Fruit fly (Drosophila melanogaster) whole organism, embryonic: ENCODE data around the gene Ccp84Ad.
A peak's percentile ranks its signal among the peaks of the same experiment; 100 is the strongest.

ENCODE experiments used
- Antp ChIP-seq: fragments of 200-800 bp; sonication (Bioruptor generic); optimal IDR thresholded peaks from 3 replicates; lab custom pipeline; 2016; ENCODE audit warnings: missing biosample characterization, missing genetic modification characterization
- Asciz ChIP-seq: fragments of 200-800 bp; sonication (Bioruptor generic); optimal IDR thresholded peaks from 2 replicates; lab custom pipeline; 2017; ENCODE audit warnings: missing biosample characterization, mild to moderate bottlenecking, missing genetic modification characterization, missing genetic modification reagents
- BtbVII ChIP-seq: fragments of 200-800 bp; sonication (Bioruptor generic); optimal IDR thresholded peaks from 3 replicates; lab custom pipeline; 2017; ENCODE audit warnings: missing biosample characterization, mild to moderate bottlenecking, missing genetic modification characterization
- CG10462 ChIP-seq: fragments of 200-800 bp; sonication (Bioruptor generic); optimal IDR thresholded peaks from 2 replicates; lab custom pipeline; 2016; ENCODE audit warnings: missing biosample characterization, missing genetic modification characterization
- CG10654 ChIP-seq: fragments of 200-800 bp; sonication (Bioruptor generic); optimal IDR thresholded peaks from 2 replicates; lab custom pipeline; 2016; ENCODE audit warnings: missing biosample characterization, missing genetic modification characterization
- CG12071 ChIP-seq: fragments of 200-800 bp; sonication (Bioruptor generic); optimal IDR thresholded peaks from 3 replicates; lab custom pipeline; 2018; ENCODE audit warnings: missing biosample characterization, mild to moderate bottlenecking, missing genetic modification characterization
- CG14667 ChIP-seq: fragments of 200-800 bp; sonication (Bioruptor generic); IDR thresholded peaks from 2 replicates; pipeline ENCODE4 v1.3.6; 2022; ENCODE audit warnings: missing biosample characterization, missing genetic modification characterization
- CG1529 ChIP-seq: fragments of 200-800 bp; sonication (Bioruptor generic); optimal IDR thresholded peaks from 3 replicates; lab custom pipeline; 2018; ENCODE audit warnings: missing biosample characterization, missing genetic modification characterization
- CG15479 ChIP-seq: fragments of 200-800 bp; sonication (Bioruptor generic); optimal IDR thresholded peaks from 3 replicates; lab custom pipeline; 2019; ENCODE audit warnings: missing biosample characterization, mild to moderate bottlenecking, missing genetic modification characterization, moderate library complexity
- CG15514 ChIP-seq: fragments of 200-800 bp; sonication (Bioruptor generic); optimal IDR thresholded peaks from 3 replicates; lab custom pipeline; 2017; ENCODE audit warnings: missing biosample characterization, missing genetic modification characterization, mild to moderate bottlenecking, moderate library complexity, missing genetic modification reagents
- CG16815 ChIP-seq: fragments of 200-800 bp; sonication (Bioruptor generic); optimal IDR thresholded peaks from 3 replicates; lab custom pipeline; 2017; ENCODE audit warnings: missing biosample characterization, mild to moderate bottlenecking, missing genetic modification characterization
- CG17385 ChIP-seq: fragments of 200-800 bp; sonication (Bioruptor generic); optimal IDR thresholded peaks from 3 replicates; lab custom pipeline; 2018; ENCODE audit warnings: missing biosample characterization, mild to moderate bottlenecking, missing genetic modification characterization
- CG30020 ChIP-seq: fragments of 200-800 bp; optimal IDR thresholded peaks from 2 replicates; lab custom pipeline; 2019; ENCODE audit warnings: missing biosample characterization, mild to moderate bottlenecking, missing genetic modification characterization, moderate library complexity
- CG31388 ChIP-seq: fragments of 200-800 bp; sonication (Bioruptor generic); optimal IDR thresholded peaks from 2 replicates; lab custom pipeline; 2016; ENCODE audit warnings: missing biosample characterization, missing genetic modification characterization
- CG3847 ChIP-seq: fragments of 200-800 bp; sonication (Bioruptor generic); IDR thresholded peaks from 2 replicates; pipeline ENCODE4 v1.3.6; 2022; ENCODE audit warnings: missing biosample characterization, missing genetic modification characterization
- CG3995 ChIP-seq: fragments of 200-800 bp; sonication (Bioruptor generic); optimal IDR thresholded peaks from 3 replicates; lab custom pipeline; 2016; ENCODE audit warnings: missing biosample characterization, missing genetic modification characterization
- CG4820 ChIP-seq: fragments of 200-800 bp; sonication (Bioruptor generic); optimal IDR thresholded peaks from 3 replicates; lab custom pipeline; 2016; ENCODE audit warnings: missing biosample characterization, missing genetic modification characterization
- CG5180 ChIP-seq: fragments of 200-800 bp; sonication (Bioruptor generic); optimal IDR thresholded peaks from 3 replicates; lab custom pipeline; 2017; ENCODE audit warnings: missing biosample characterization, missing genetic modification characterization, mild to moderate bottlenecking, moderate library complexity, missing genetic modification reagents
- CG6683 ChIP-seq: fragments of 200-800 bp; sonication (Bioruptor generic); optimal IDR thresholded peaks from 2 replicates; lab custom pipeline; 2017; ENCODE audit warnings: missing biosample characterization, mild to moderate bottlenecking, missing genetic modification characterization, missing genetic modification reagents
- CG6813 ChIP-seq: fragments of 200-800 bp; sonication (Bioruptor generic); optimal IDR thresholded peaks from 2 replicates; lab custom pipeline; 2017; ENCODE audit warnings: missing biosample characterization, missing genetic modification characterization, mild to moderate bottlenecking, moderate library complexity, missing genetic modification reagents
- CG7745 ChIP-seq: fragments of 200-800 bp; sonication (Bioruptor generic); optimal IDR thresholded peaks from 2 replicates; lab custom pipeline; 2018; ENCODE audit warnings: missing biosample characterization, mild to moderate bottlenecking, missing genetic modification characterization, moderate library complexity
- CG8478 ChIP-seq: fragments of >200 bp; optimal IDR thresholded peaks from 2 replicates; lab custom pipeline; 2018
- CG9876 ChIP-seq: fragments of 200-800 bp; sonication (Bioruptor generic); optimal IDR thresholded peaks from 2 replicates; lab custom pipeline; 2016; ENCODE audit warnings: missing biosample characterization, missing genetic modification characterization
- Dad ChIP-seq: fragments of 200-800 bp; sonication (Bioruptor generic); optimal IDR thresholded peaks from 3 replicates; lab custom pipeline; 2016; ENCODE audit warnings: missing biosample characterization, missing genetic modification characterization
- Deaf1 ChIP-seq: fragments of 200-800 bp; optimal IDR thresholded peaks from 3 replicates; lab custom pipeline; 2019; ENCODE audit warnings: missing biosample characterization, mild to moderate bottlenecking, missing genetic modification characterization, moderate library complexity
- Dek ChIP-seq: fragments of 200-800 bp; sonication (Bioruptor generic); optimal IDR thresholded peaks from 3 replicates; lab custom pipeline; 2019; ENCODE audit warnings: missing biosample characterization, mild to moderate bottlenecking, missing genetic modification characterization, moderate library complexity
- GATAe ChIP-seq: fragments of 200-800 bp; sonication (Bioruptor generic); conservative IDR thresholded peaks from 2 replicates; pipeline ENCODE4 v1.3.6; 2022; ENCODE audit warnings: missing biosample characterization, missing genetic modification characterization
- Gsc ChIP-seq: fragments of 200-800 bp; sonication (Bioruptor generic); IDR thresholded peaks from 2 replicates; pipeline ENCODE4 v1.3.6; 2022; ENCODE audit warnings: missing biosample characterization, missing genetic modification characterization
- Max ChIP-seq: fragments of 200-800 bp; sonication (Bioruptor generic); optimal IDR thresholded peaks from 2 replicates; lab custom pipeline; 2016; ENCODE audit warnings: missing biosample characterization, mild to moderate bottlenecking, missing genetic modification characterization
- Meics ChIP-seq: fragments of 200-800 bp; sonication (Bioruptor generic); optimal IDR thresholded peaks from 2 replicates; lab custom pipeline; 2017; ENCODE audit warnings: missing biosample characterization, mild to moderate bottlenecking, missing genetic modification characterization
- Nf-YB ChIP-seq: fragments of 200-800 bp; sonication (Bioruptor generic); optimal IDR thresholded peaks from 3 replicates; lab custom pipeline; 2019; ENCODE audit warnings: missing biosample characterization, mild to moderate bottlenecking, missing genetic modification characterization, moderate library complexity
- Nf-YC ChIP-seq: fragments of 200-800 bp; optimal IDR thresholded peaks from 3 replicates; lab custom pipeline; 2019; ENCODE audit warnings: missing biosample characterization, mild to moderate bottlenecking, missing genetic modification characterization, moderate library complexity
- PHDP ChIP-seq: fragments of 200-800 bp; sonication (Bioruptor generic); optimal IDR thresholded peaks from 3 replicates; lab custom pipeline; 2018; ENCODE audit warnings: missing biosample characterization, mild to moderate bottlenecking, missing genetic modification characterization, moderate library complexity
- Rx ChIP-seq: fragments of 200-800 bp; sonication (Bioruptor generic); IDR thresholded peaks from 2 replicates; pipeline ENCODE4 v1.3.6; 2022; ENCODE audit warnings: missing biosample characterization, missing genetic modification characterization
- Sin3A ChIP-seq: fragments of >200 bp; optimal IDR thresholded peaks from 2 replicates; lab custom pipeline; 2018
- Tbp ChIP-seq: fragments of >200 bp; optimal IDR thresholded peaks from 2 replicates; lab custom pipeline; 2018; ENCODE audit warnings: missing biosample characterization, missing genetic modification characterization
- abd-A ChIP-seq: fragments of 200-800 bp; sonication (Bioruptor generic); optimal IDR thresholded peaks from 3 replicates; lab custom pipeline; 2019; ENCODE audit warnings: missing biosample characterization, mild to moderate bottlenecking, missing genetic modification characterization, moderate library complexity
- ac ChIP-seq: fragments of 200-800 bp; sonication (Bioruptor generic); optimal IDR thresholded peaks from 3 replicates; lab custom pipeline; 2017; ENCODE audit warnings: missing biosample characterization, mild to moderate bottlenecking, missing genetic modification characterization
- amos ChIP-seq: fragments of 200-800 bp; sonication (Bioruptor generic); IDR thresholded peaks from 2 replicates; pipeline ENCODE4 v1.3.6; 2022; ENCODE audit warnings: missing biosample characterization, missing genetic modification characterization; ENCODE audit not compliant: partially characterized antibody
- chif ChIP-seq, 2 experiments: fragments of 200-800 bp; sonication (Bioruptor generic); optimal IDR thresholded peaks; 3 replicates each; lab custom pipeline; 2016; ENCODE audit warnings: missing biosample characterization in 2 of 2, missing genetic modification characterization in 2 of 2
- crol ChIP-seq: fragments of 200-800 bp; sonication (Bioruptor generic); IDR thresholded peaks from 2 replicates; pipeline ENCODE4 v1.3.6; 2022; ENCODE audit warnings: missing biosample characterization, missing genetic modification characterization
- da ChIP-seq: fragments of 200-800 bp; sonication (Bioruptor generic); optimal IDR thresholded peaks from 2 replicates; lab custom pipeline; 2016; ENCODE audit warnings: missing biosample characterization, missing genetic modification characterization
- dpn ChIP-seq, 2 experiments: fragments of 200-800 bp; sonication (Bioruptor generic); optimal IDR thresholded peaks; 3 replicates each; lab custom pipeline; 2016; ENCODE audit warnings: missing biosample characterization in 2 of 2, missing genetic modification characterization in 2 of 2
- grau ChIP-seq: fragments of 200-800 bp; optimal IDR thresholded peaks from 3 replicates; lab custom pipeline; 2019; ENCODE audit warnings: missing biosample characterization, mild to moderate bottlenecking, missing genetic modification characterization, moderate library complexity
- hb ChIP-seq: fragments of 200-800 bp; sonication (Bioruptor generic); IDR thresholded peaks from 3 replicates; pipeline ENCODE4 v1.3.6; 2022; ENCODE audit warnings: missing biosample characterization, missing genetic modification characterization; ENCODE audit not compliant: partially characterized antibody
- her ChIP-seq: fragments of 200-800 bp; sonication (Bioruptor generic); optimal IDR thresholded peaks from 2 replicates; lab custom pipeline; 2016; ENCODE audit warnings: missing biosample characterization, missing genetic modification characterization
- lilli ChIP-seq: fragments of 200-800 bp; sonication (Bioruptor generic); optimal IDR thresholded peaks from 3 replicates; lab custom pipeline; 2016; ENCODE audit warnings: missing biosample characterization, missing genetic modification characterization
- maf-S ChIP-seq: fragments of 200-800 bp; sonication (Bioruptor generic); optimal IDR thresholded peaks from 2 replicates; lab custom pipeline; 2016; ENCODE audit warnings: missing biosample characterization, missing genetic modification characterization
- phol ChIP-seq: fragments of 200-800 bp; sonication (Bioruptor generic); optimal IDR thresholded peaks from 3 replicates; lab custom pipeline; 2018; ENCODE audit warnings: missing biosample characterization, mild to moderate bottlenecking, missing genetic modification characterization, moderate library complexity
- sens ChIP-seq: fragments of 200-800 bp; sonication (Bioruptor generic); peaks from one replicate; lab custom pipeline; 2016; ENCODE audit warnings: missing biosample characterization, missing genetic modification characterization
- seq ChIP-seq: fragments of 200-800 bp; sonication (Bioruptor generic); IDR thresholded peaks from 2 replicates; pipeline ENCODE4 v1.3.6; 2022; ENCODE audit warnings: missing biosample characterization, missing genetic modification characterization
- trh ChIP-seq: fragments of 200-800 bp; sonication (Bioruptor generic); optimal IDR thresholded peaks from 2 replicates; lab custom pipeline; 2016; ENCODE audit warnings: missing biosample characterization, missing genetic modification characterization
- yki ChIP-seq: fragments of >200 bp; optimal IDR thresholded peaks from 3 replicates; lab custom pipeline; 2018

Ccp84Ad gene

DNA sequence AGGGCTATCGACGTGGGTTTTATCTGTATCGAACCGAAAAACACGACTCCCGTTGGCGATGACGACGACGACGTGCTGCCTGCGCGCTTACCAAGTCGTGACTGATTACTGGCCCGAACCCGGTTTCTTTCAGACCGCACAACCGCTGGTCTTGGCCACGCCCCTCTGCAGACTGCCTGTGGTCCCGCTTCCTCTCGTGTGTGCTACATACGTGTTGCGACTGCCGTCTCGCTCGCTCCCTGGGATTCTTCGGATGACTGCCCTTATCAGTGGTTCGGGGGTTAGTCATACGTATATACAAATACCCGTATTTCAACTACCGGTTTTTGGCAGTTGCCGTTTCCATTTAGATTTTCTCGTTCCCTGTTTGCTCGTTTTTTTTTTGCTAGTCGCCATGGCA, 14.1 kb upstream of the Ccp84Ad start, which contains the start of gene lab (continued):
- TF ChIP-seq grau, result no peak
- TF ChIP-seq CG15514 (GFP tag; lab: Kevin White, UChicago), result no peak
- no peak for TF ChIP-seq phol (tag; lab: Kevin White, UChicago)
- no peak for TF ChIP-seq CG7745
- no peak for TF ChIP-seq CG10654 (GFP tag; lab: Kevin White, UChicago)
- no peak for TF ChIP-seq Max (GFP tag; lab: Kevin White, UChicago)
- TF ChIP-seq CG6683, result no peak
- TF ChIP-seq GATAe, result peak; percentile 71
- TF ChIP-seq CG5180, result peak; percentile 85
- TF ChIP-seq CG14667 (GFP tag; lab: Robert Waterston, UW), result no peak
- TF ChIP-seq BtbVII (GFP tag; lab: Kevin White, UChicago), result no peak
- TF ChIP-seq Deaf1 (tag; lab: Kevin White, UChicago), result peak; percentile 89
- no peak for TF ChIP-seq maf-S (GFP tag; lab: Kevin White, UChicago)
- no peak for TF ChIP-seq Dek (tag; lab: Kevin White, UChicago)
- TF ChIP-seq abd-A (tag; lab: Kevin White, UChicago), result no peak
- TF ChIP-seq Nf-YB, result peak; percentile 97
- TF ChIP-seq Rx, result no peak
- peak; percentile 89 for TF ChIP-seq CG8478 (lab: Kevin White, UChicago)
- no peak for TF ChIP-seq CG17385
- TF ChIP-seq PHDP (tag; lab: Kevin White, UChicago), result no peak
- no peak for TF ChIP-seq CG6813 (GFP tag; lab: Kevin White, UChicago)
- peak; percentile 50 for TF ChIP-seq crol
- TF ChIP-seq hb (GFP tag; lab: Robert Waterston, UW), result no peak
- TF ChIP-seq Antp (GFP tag; lab: Kevin White, UChicago), result no peak
- no peak for TF ChIP-seq trh
- TF ChIP-seq CG15479, result peak; percentile 61
- no peak for TF ChIP-seq her
- TF ChIP-seq CG3995 (GFP tag; lab: Kevin White, UChicago), result peak; percentile 4
- no peak for TF ChIP-seq Sin3A (lab: Kevin White, UChicago)
- no peak for TF ChIP-seq CG12071 (GFP tag; lab: Kevin White, UChicago)
- TF ChIP-seq Gsc (GFP tag; lab: Robert Waterston, UW), result no peak
- TF ChIP-seq chif (GFP tag; optimal IDR thresholded peaks at IDR 0.05; lab: Kevin White, UChicago), result peak in 1 of 2 experiments; percentile 15
- no peak for TF ChIP-seq CG9876 (GFP tag; lab: Kevin White, UChicago)
- no peak; the same call in 1 of the 2 replicates for TF ChIP-seq amos
- no peak for TF ChIP-seq CG31388 (GFP tag; lab: Kevin White, UChicago)
- TF ChIP-seq CG10462 (GFP tag; lab: Kevin White, UChicago), result no peak
- no peak for TF ChIP-seq Tbp (GFP tag; lab: Kevin White, UChicago)
- no peak for TF ChIP-seq Meics (GFP tag; lab: Kevin White, UChicago)
- TF ChIP-seq da (GFP tag; lab: Kevin White, UChicago), result no peak
- TF ChIP-seq Nf-YC, result peak; percentile 98
- TF ChIP-seq CG1529 (GFP tag; lab: Kevin White, UChicago), result no peak
- TF ChIP-seq dpn (GFP tag; optimal IDR thresholded peaks at IDR 0.05; lab: Kevin White, UChicago), result no peak
- no peak for TF ChIP-seq CG3847 (GFP tag; lab: Robert Waterston, UW)
- no peak for TF ChIP-seq Dad (GFP tag; lab: Kevin White, UChicago)
- no peak for TF ChIP-seq lilli (GFP tag; lab: Kevin White, UChicago)
- no peak for TF ChIP-seq CG16815 (GFP tag; lab: Kevin White, UChicago)
- TF ChIP-seq yki (lab: Kevin White, UChicago), result no peak
- TF ChIP-seq CG30020 (tag; lab: Kevin White, UChicago), result no peak
- TF ChIP-seq ac (GFP tag; lab: Kevin White, UChicago), result no peak
- peak; percentile 73; the same call in 1 of the 2 replicates for TF ChIP-seq seq (GFP tag; lab: Robert Waterston, UW)
- TF ChIP-seq CG4820 (GFP tag; lab: Kevin White, UChicago), result no peak
- TF ChIP-seq sens (GFP tag; lab: Kevin White, UChicago), result peak; percentile 62
- TF ChIP-seq Asciz, result no peak
